Fruit fly (Drosophila melanogaster): ENCODE measurements around the gene Plc21C.

- no peak for TF ChIP-seq h (optimal IDR thresholded peaks at IDR 0.05)
- TF ChIP-seq psq (optimal IDR thresholded peaks at IDR 0.05), result no peak
- TF ChIP-seq Sin3A (optimal IDR thresholded peaks at IDR 0.05), result no peak
- TF ChIP-seq Myc (optimal IDR thresholded peaks at IDR 0.05), result no peak
- TF ChIP-seq insv (optimal IDR thresholded peaks at IDR 0.05), result no peak
- TF ChIP-seq ttk (optimal IDR thresholded peaks at IDR 0.05), result no peak
Observed at dm6 chr2L:356234-356633, 50.5 kb downstream of the Plc21C start.
